Fruit fly (Drosophila melanogaster) Kc167 (cell line): ENCODE measurements around the gene Blos4.

Experiments used
- Myc ChIP-seq: fragments of >200 bp; optimal IDR thresholded peaks from 2 replicates; lab custom pipeline; 2017; ENCODE audit warnings: missing external identifiers
- Sin3A ChIP-seq: fragments of >200 bp; optimal IDR thresholded peaks from 2 replicates; lab custom pipeline; 2018; ENCODE audit warnings: missing external identifiers
- h ChIP-seq: fragments of >200 bp; optimal IDR thresholded peaks from 3 replicates; lab custom pipeline; 2018; ENCODE audit warnings: missing external identifiers
- insv ChIP-seq: fragments of >200 bp; optimal IDR thresholded peaks from 3 replicates; lab custom pipeline; 2018; ENCODE audit warnings: missing external identifiers
- psq ChIP-seq: fragments of >200 bp; optimal IDR thresholded peaks from 2 replicates; lab custom pipeline; 2017; ENCODE audit warnings: missing external identifiers
- ttk ChIP-seq: sonication (Bioruptor generic); optimal IDR thresholded peaks from 2 replicates; lab custom pipeline; 2017; ENCODE audit warnings: missing external identifiers

The Blos4 gene

dm6 chr3L:10878842-10879241, at the start of gene Blos4, which contains the start of gene CG6418:
Gene Blos4 (plus strand): TSS chr3L:10879085.
Gene CG6418 (minus strand): TSS chr3L:10879037.
- no peak for TF ChIP-seq h (lab: Kevin White, UChicago)
- no peak for TF ChIP-seq Sin3A (lab: Kevin White, UChicago)
- TF ChIP-seq insv = no peak
- TF ChIP-seq Myc = no peak

dm6 chr3L:10829160-10829559, 49.7 kb upstream of the Blos4 start:
- no peak for TF ChIP-seq insv
- TF ChIP-seq Sin3A (lab: Kevin White, UChicago) = no peak
- TF ChIP-seq ttk (lab: Kevin White, UChicago) = no peak
- TF ChIP-seq Myc = no peak
- TF ChIP-seq h (lab: Kevin White, UChicago) = no peak
- TF ChIP-seq psq (lab: Kevin White, UChicago) = no peak

- TF ChIP-seq h (lab: Kevin White, UChicago) (no peak), ttk (lab: Kevin White, UChicago) (no peak), Sin3A (lab: Kevin White, UChicago) (no peak), psq (lab: Kevin White, UChicago) (no peak), insv (no peak), Myc (no peak)
Observed at dm6 chr3L:10833222-10833621, 45.7 kb upstream of the Blos4 start.

- no peak for TF ChIP-seq ttk (lab: Kevin White, UChicago)
Observed at dm6 chr3L:10835228-10835627, 43.7 kb upstream of the Blos4 start, which contains the start of gene tna. Gene tna (plus strand): TSS chr3L:10835528.

- TF ChIP-seq psq (lab: Kevin White, UChicago) = no peak
- no peak for TF ChIP-seq h (lab: Kevin White, UChicago)
- TF ChIP-seq ttk (lab: Kevin White, UChicago) = no peak
- TF ChIP-seq insv = no peak
- TF ChIP-seq Myc = no peak
Observed at dm6 chr3L:10837869-10838783, 40.8 kb upstream of the Blos4 start.

- no peak for TF ChIP-seq Sin3A (lab: Kevin White, UChicago)
- TF ChIP-seq insv = no peak
- no peak for TF ChIP-seq h (lab: Kevin White, UChicago)
- no peak for TF ChIP-seq psq (lab: Kevin White, UChicago)
- TF ChIP-seq ttk (lab: Kevin White, UChicago) = no peak
- no peak for TF ChIP-seq Myc
Observed at dm6 chr3L:10840867-10841266, 38.0 kb upstream of the Blos4 start.

- no peak for TF ChIP-seq Myc
- no peak for TF ChIP-seq insv
- TF ChIP-seq Sin3A (lab: Kevin White, UChicago) = no peak
- TF ChIP-seq ttk (lab: Kevin White, UChicago) = no peak
- no peak for TF ChIP-seq psq (lab: Kevin White, UChicago)
Observed at dm6 chr3L:10841905-10842304, 37.0 kb upstream of the Blos4 start.

dm6 chr3L:10842830-10843229, 36.1 kb upstream of the Blos4 start:
- TF ChIP-seq Myc (no peak), ttk (lab: Kevin White, UChicago) (no peak), Sin3A (lab: Kevin White, UChicago) (no peak), insv (no peak), h (lab: Kevin White, UChicago) (no peak), psq (lab: Kevin White, UChicago) (no peak)

dm6 chr3L:10843273-10843672, 35.6 kb upstream of the Blos4 start:
- no peak for TF ChIP-seq Sin3A (lab: Kevin White, UChicago)
- TF ChIP-seq ttk (lab: Kevin White, UChicago) = no peak
- TF ChIP-seq insv = no peak

dm6 chr3L:10843685-10844084, 35.2 kb upstream of the Blos4 start:
- TF ChIP-seq psq (lab: Kevin White, UChicago) (no peak), h (lab: Kevin White, UChicago) (no peak), Sin3A (lab: Kevin White, UChicago) (no peak), Myc (no peak), insv (no peak), ttk (lab: Kevin White, UChicago) (no peak)

- TF ChIP-seq insv (no peak), Myc (no peak), psq (lab: Kevin White, UChicago) (no peak), Sin3A (lab: Kevin White, UChicago) (no peak), h (lab: Kevin White, UChicago) (no peak), ttk (lab: Kevin White, UChicago) (no peak)
Observed at dm6 chr3L:10844548-10845530, 34.0 kb upstream of the Blos4 start.

- no peak for TF ChIP-seq ttk (lab: Kevin White, UChicago)
- TF ChIP-seq insv = no peak
Observed at dm6 chr3L:10845758-10846157, 33.1 kb upstream of the Blos4 start.
